Worm (Caenorhabditis elegans): ENCODE measurements around the gene leo-1.

DNA sequence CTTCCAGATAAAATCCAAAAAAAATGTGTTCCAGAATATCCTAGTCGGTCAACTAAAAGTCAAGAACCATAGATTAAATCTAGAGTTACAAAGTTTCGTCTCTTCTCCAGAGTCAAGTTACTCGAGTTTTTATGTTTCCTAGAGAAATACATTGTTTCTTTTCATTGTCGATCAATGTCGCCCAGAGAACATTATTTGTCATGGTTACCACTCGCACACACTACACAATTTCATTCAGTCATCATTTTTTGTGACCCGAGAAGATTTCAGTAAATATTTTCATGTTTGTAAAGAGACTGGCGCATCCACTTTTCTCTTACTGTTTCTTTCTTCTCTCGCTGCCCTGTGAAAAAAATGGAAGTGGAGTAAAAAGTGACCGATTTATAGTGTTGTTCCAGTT lies 12.5 kb downstream of the leo-1 start:
- TF ChIP-seq tbx-11 (GFP tag; IDR thresholded peaks at IDR 0.05) = no peak
- no peak for TF ChIP-seq hnd-1 (tag; optimal IDR thresholded peaks at IDR 0.05)
- no peak for TF ChIP-seq ets-7 (tag; optimal IDR thresholded peaks at IDR 0.05)
- no peak for TF ChIP-seq F13C5.2 (tag; optimal IDR thresholded peaks at IDR 0.05)
- TF ChIP-seq tbx-37 (GFP tag; conservative IDR thresholded peaks at IDR 0.05) = no peak
- no peak for TF ChIP-seq aly-1 (tag; optimal IDR thresholded peaks at IDR 0.05)
- TF ChIP-seq ama-1 (optimal IDR thresholded peaks at IDR 0.05) = no peak

Data from whole organism, early embryonic.